Worm (Caenorhabditis elegans): Measurements from ENCODE around the gene nhr-37.
"Not testable (repeated sequence)": the region's sequence is repeated elsewhere in the genome, so short reads cannot be mapped to it uniquely, and the experiment has no call there.

The nhr-37 gene

DNA sequence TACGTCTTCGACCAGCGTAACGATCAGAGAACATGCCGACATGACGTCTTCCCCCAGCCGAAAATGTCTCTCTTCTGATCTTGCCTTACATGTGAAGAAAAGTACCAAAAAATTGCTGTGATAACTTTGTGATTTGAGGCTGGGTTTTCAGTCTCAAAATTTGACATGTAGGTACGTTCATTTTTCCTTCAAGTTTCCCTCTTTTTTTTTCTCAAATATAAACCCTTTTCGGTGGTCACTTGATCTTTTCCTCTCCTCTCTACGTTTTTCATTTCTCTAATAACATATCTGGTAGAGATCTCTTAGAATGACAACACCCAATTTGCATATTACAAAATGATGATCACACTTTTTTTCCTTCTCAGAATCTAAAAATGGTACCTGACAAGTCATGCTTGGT lies at the start of gene nhr-37:
nhr-37 (plus strand) TSS at position 301 of the 400 bp plus-strand sequence.
- TF ChIP-seq fkh-8 (tag; optimal IDR thresholded peaks at IDR 0.05) (peak; percentile 14), ets-5 (GFP tag; IDR thresholded peaks at IDR 0.05) (no peak)

ce11 chrV:6575406-6576130 lies 46.4 kb upstream of the nhr-37 start, which contains the start of gene fut-2:
Gene fut-2, minus strand, starts transcription at chrV:6575890.
- TF ChIP-seq lin-35 (GFP tag; optimal IDR thresholded peaks at IDR 0.05) = peak in 1 of 2 experiments; percentile 12
- no peak for TF ChIP-seq ceh-90 (tag; optimal IDR thresholded peaks at IDR 0.05)
- no peak for TF ChIP-seq efl-1 (optimal IDR thresholded peaks at IDR 0.05)
- TF ChIP-seq efl-1 (GFP tag; optimal IDR thresholded peaks at IDR 0.05 in 1 of 2) = peak in 1 of 2 experiments; percentile 28
- no peak for TF ChIP-seq zip-4 (GFP tag; optimal IDR thresholded peaks at IDR 0.05)
- no peak for TF ChIP-seq nhr-12 (tag; optimal IDR thresholded peaks at IDR 0.05)
- no peak for TF ChIP-seq C16A3.4 (tag; optimal IDR thresholded peaks at IDR 0.05)
- TF ChIP-seq elt-2 (tag; optimal IDR thresholded peaks at IDR 0.05) = peak; percentile 85

DNA sequence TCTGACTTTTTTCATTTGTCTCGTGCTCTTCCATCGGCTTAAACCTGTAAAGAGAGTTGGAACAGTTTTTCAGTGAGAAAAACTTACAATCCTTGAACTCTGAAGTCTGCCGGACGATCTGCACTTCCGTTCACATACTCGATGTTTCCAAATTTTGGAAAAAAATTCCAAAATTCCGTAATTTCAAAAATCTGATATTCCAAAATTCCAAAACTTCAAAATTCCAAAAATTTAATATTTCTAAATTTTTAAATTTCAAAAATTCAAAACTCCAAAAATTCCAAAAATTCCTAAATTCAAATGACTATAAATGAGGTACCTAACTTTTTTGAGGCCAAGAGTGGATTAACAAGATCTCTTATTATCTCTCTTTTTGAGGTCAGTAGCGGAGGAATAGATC lies 45.4 kb upstream of the nhr-37 start, which contains the start of gene EGAP9.4:
EGAP9.4 (plus strand) TSS at position 301 of the 400 bp plus-strand sequence.
- no peak for TF ChIP-seq elt-2 (tag; optimal IDR thresholded peaks at IDR 0.05)
- TF ChIP-seq nhr-84 (tag; optimal IDR thresholded peaks at IDR 0.05) = no peak
- TF ChIP-seq dsc-1 (tag; optimal IDR thresholded peaks at IDR 0.05) = no peak
- no peak for TF ChIP-seq efl-3 (GFP tag; optimal IDR thresholded peaks at IDR 0.05)
- TF ChIP-seq dpl-1 (GFP tag; optimal IDR thresholded peaks at IDR 0.05) = no peak
- no peak for TF ChIP-seq nhr-28 (tag; optimal IDR thresholded peaks at IDR 0.05)
- no peak for TF ChIP-seq lin-35 (GFP tag; optimal IDR thresholded peaks at IDR 0.05)
- TF ChIP-seq lin-15B (tag; optimal IDR thresholded peaks at IDR 0.05) = no peak
- TF ChIP-seq C04F5.9 (tag; optimal IDR thresholded peaks at IDR 0.05) = no peak
- TF ChIP-seq egl-13 (tag; optimal IDR thresholded peaks at IDR 0.05) = no peak
- no peak for TF ChIP-seq nhr-77 (tag; optimal IDR thresholded peaks at IDR 0.05)
- TF ChIP-seq fkh-10 (GFP tag; optimal IDR thresholded peaks at IDR 0.05) = no peak
- TF ChIP-seq hpl-2 (GFP tag; optimal IDR thresholded peaks at IDR 0.05) = no peak
- no peak for TF ChIP-seq nhr-47 (tag; optimal IDR thresholded peaks at IDR 0.05)
- TF ChIP-seq Y116A8C.19 (tag; optimal IDR thresholded peaks at IDR 0.05; ENCODE audit: borderline replicate concordance) = no peak

ce11 chrV:6579992-6580391 lies 42.0 kb upstream of the nhr-37 start, which contains the start of gene EGAP9.3:
Gene EGAP9.3, minus strand, starts transcription at chrV:6580122.
- no peak for TF ChIP-seq elt-3 (tag; optimal IDR thresholded peaks at IDR 0.05)
- no peak for TF ChIP-seq egl-27 (tag; optimal IDR thresholded peaks at IDR 0.05)
- no peak for TF ChIP-seq nhr-19 (GFP tag; conservative IDR thresholded peaks at IDR 0.05)
- TF ChIP-seq nhr-90 (tag; optimal IDR thresholded peaks at IDR 0.05; ENCODE audit: poor library complexity) = no peak
- no peak for TF ChIP-seq fkh-4 (tag; optimal IDR thresholded peaks at IDR 0.05; ENCODE audit: borderline replicate concordance)
- no peak for TF ChIP-seq ztf-11 (tag; optimal IDR thresholded peaks at IDR 0.05)
- TF ChIP-seq aha-1 (tag; optimal IDR thresholded peaks at IDR 0.05) = no peak
- TF ChIP-seq dpl-1 (GFP tag; optimal IDR thresholded peaks at IDR 0.05) = no peak
- TF ChIP-seq egl-13 (tag; optimal IDR thresholded peaks at IDR 0.05) = no peak
- TF ChIP-seq mab-9 (GFP tag; IDR thresholded peaks at IDR 0.05) = no peak
- no peak for TF ChIP-seq fos-1 (tag; optimal IDR thresholded peaks at IDR 0.05)
- TF ChIP-seq blmp-1 (tag; optimal IDR thresholded peaks at IDR 0.05) = no peak

DNA sequence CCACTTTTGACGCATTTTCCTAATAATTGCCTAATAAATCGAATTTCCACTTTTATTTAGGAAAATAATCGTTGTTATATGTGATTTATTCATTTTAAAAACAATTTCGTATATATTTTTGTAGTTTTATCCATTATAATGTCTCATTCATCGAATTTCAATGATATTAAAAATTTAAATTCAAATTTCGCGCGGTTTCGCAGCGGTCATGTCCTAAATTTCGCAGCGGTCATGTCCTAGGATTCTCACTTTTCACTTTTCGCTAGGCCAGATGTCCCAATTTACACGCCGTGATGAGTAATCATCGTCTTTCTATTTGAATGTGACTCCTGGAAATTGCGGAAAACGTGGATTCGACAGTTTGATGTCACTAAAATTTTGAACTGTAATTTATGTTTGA lies 40.2 kb upstream of the nhr-37 start, which contains the start of gene ZK1055.4:
ZK1055.4 (plus strand) TSS at position 301 of the 400 bp plus-strand sequence.
- not testable (repeated sequence) for TF ChIP-seq efl-1 (optimal IDR thresholded peaks at IDR 0.05)
- TF ChIP-seq efl-1 (GFP tag; optimal IDR thresholded peaks at IDR 0.05 in 1 of 2) (peak in 1 of 2 experiments; percentile 17), blmp-1 (tag; optimal IDR thresholded peaks at IDR 0.05) (peak; percentile 44), dpl-1 (GFP tag; optimal IDR thresholded peaks at IDR 0.05) (peak in 1 of 3 experiments; percentile 4)

All from whole organism, L1 larva.